Worm (Caenorhabditis elegans) whole organism, L4 larva: ENCODE measurements around the gene srw-109.

ENCODE experiments used
- R02D3.7 ChIP-seq: fragments of 150-350 bp; sonication (generic microtip); optimal IDR thresholded peaks from 3 replicates; lab custom pipeline; 2014; ENCODE audit warnings: missing biosample characterization, missing genetic modification characterization
- lin-29 ChIP-seq: fragments of 200-800 bp; sonication (Bioruptor generic); IDR thresholded peaks from 2 replicates; pipeline ENCODE4 v1.3.6; 2022; ENCODE audit warnings: missing genetic modification reagents, missing genetic modification characterization, missing compliant biosample characterization
- lsy-2 ChIP-seq, 2 experiments: fragments of 150-350 bp in 1 of 2; sonication (generic microtip) in 1 of 2; optimal IDR thresholded peaks; 2 replicates each; lab custom pipeline; 2014 to 2017; ENCODE audit warnings: missing biosample characterization in 2 of 2, missing genetic modification characterization in 2 of 2

DNA sequence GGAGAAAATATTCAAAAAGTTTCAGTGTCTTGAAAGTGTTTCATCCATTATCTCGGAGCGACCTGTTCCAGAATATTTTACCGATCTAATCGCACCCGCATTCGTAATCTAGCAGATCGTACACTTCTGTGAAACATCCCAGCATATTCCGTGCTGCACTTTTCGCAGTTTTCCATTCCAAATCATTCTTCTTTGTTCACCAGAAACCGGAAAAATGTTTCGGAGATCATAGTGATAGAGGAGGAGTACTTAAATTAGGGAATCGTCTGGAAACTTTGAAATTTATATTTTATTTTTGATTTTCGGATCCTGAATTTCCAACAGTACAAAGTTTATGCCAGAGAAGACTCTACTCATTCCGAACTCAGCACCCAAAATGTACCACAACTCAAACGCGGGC is 23.3 kb downstream of the srw-109 start, which contains the start of gene K06H6.2:
- TF ChIP-seq R02D3.7 (no peak), lin-29 (GFP tag; lab: Robert Waterston, UW) (no peak), lsy-2 (tag; optimal IDR thresholded peaks at IDR 0.05; lab: Kevin White, UChicago) (no peak)
